Worm (Caenorhabditis elegans): ENCODE data around the gene F14D7.3.

F14D7.3 gene

ce11 chrV:14341672-14342071, 45.1 kb downstream of the F14D7.3 start, which contains the start of gene F47B8.10:
Gene F47B8.10, plus strand, starts transcription at chrV:14341972.
- TF ChIP-seq tra-4 (tag; optimal IDR thresholded peaks at IDR 0.05) (no peak), hnd-1 (tag; optimal IDR thresholded peaks at IDR 0.05) (no peak), tbx-37 (GFP tag; conservative IDR thresholded peaks at IDR 0.05) (no peak), sea-1 (GFP tag; conservative IDR thresholded peaks at IDR 0.05) (no peak), ama-1 (optimal IDR thresholded peaks at IDR 0.05) (no peak), tbx-11 (GFP tag; IDR thresholded peaks at IDR 0.05) (no peak), flt-1 (GFP tag; IDR thresholded peaks at IDR 0.05) (no peak), hmg-4 (GFP tag; optimal IDR thresholded peaks at IDR 0.05) (no peak), B0310.2 (tag; optimal IDR thresholded peaks at IDR 0.05) (no peak), pes-1 (GFP tag; IDR thresholded peaks at IDR 0.05) (no peak), hmbx-1 (tag; optimal IDR thresholded peaks at IDR 0.05) (no peak), ets-7 (tag; optimal IDR thresholded peaks at IDR 0.05) (no peak), aly-1 (tag; optimal IDR thresholded peaks at IDR 0.05) (no peak), F13C5.2 (tag; optimal IDR thresholded peaks at IDR 0.05) (no peak), ceh-36 (tag; optimal IDR thresholded peaks at IDR 0.05) (no peak), scrt-1 (GFP tag; IDR thresholded peaks at IDR 0.05) (no peak)
